Worm (Caenorhabditis elegans): ENCODE results near the gene R04E5.8.

- TF ChIP-seq tlp-1 (tag; optimal IDR thresholded peaks at IDR 0.05) (no peak), zag-1 (tag; optimal IDR thresholded peaks at IDR 0.05) (no peak), nhr-11 (tag; optimal IDR thresholded peaks at IDR 0.05) (no peak), Y116A8C.19 (tag; optimal IDR thresholded peaks at IDR 0.05; ENCODE audit: borderline replicate concordance) (no peak), unc-130 (tag; optimal IDR thresholded peaks at IDR 0.05) (no peak), dpl-1 (GFP tag; optimal IDR thresholded peaks at IDR 0.05) (no peak), elt-2 (tag; optimal IDR thresholded peaks at IDR 0.05) (no peak), nhr-85 (tag) (no peak)
Measured at ce11 chrX:8835405-8835804, 29.5 kb upstream of the R04E5.8 start, which contains the start of gene sec-15.
